Worm (Caenorhabditis elegans): ENCODE results near the gene srd-42.

srd-42 gene

DNA sequence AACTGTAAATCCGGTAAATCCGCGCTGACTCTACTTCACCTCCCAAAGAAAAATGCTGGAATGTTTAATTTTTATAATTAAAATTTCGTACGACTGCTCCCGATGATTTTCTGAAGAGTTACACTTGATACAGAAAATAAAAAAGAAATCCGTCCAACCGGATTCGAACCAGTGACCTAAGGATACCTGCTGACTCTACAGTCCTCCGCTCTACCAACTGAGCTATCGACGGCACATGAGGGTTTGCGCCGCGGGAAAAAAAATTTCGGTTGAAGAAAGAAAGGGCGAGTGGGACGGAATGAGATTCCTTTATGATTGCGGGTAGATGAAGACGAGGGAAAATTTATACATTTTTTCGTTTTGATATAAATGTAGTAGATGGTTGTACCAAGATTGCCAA, 18.6 kb downstream of the srd-42 start (continued):
- TF ChIP-seq lir-1 (GFP tag; conservative IDR thresholded peaks at IDR 0.05) (no peak), egl-44 (GFP tag; IDR thresholded peaks at IDR 0.05) (no peak), lin-54 (GFP tag; optimal IDR thresholded peaks at IDR 0.05) (no peak), Y79H2A.3 (GFP tag; conservative IDR thresholded peaks at IDR 0.05) (no peak), sptf-2 (GFP tag; optimal IDR thresholded peaks at IDR 0.05) (no peak), snpc-1.3 (tag; optimal IDR thresholded peaks at IDR 0.05; ENCODE audit: insufficient read depth) (peak; percentile 45), hrde-1 (tag; optimal IDR thresholded peaks at IDR 0.05; ENCODE audit: borderline replicate concordance) (peak; percentile 3), tbp1 (GFP tag; optimal IDR thresholded peaks at IDR 0.05) (peak; percentile 87), B0261.1 (tag; optimal IDR thresholded peaks at IDR 0.05) (peak; percentile 80), madf-8 (GFP tag; conservative IDR thresholded peaks at IDR 0.05) (no peak), lin-26 (GFP tag; IDR thresholded peaks at IDR 0.05) (peak; percentile 87)

DNA sequence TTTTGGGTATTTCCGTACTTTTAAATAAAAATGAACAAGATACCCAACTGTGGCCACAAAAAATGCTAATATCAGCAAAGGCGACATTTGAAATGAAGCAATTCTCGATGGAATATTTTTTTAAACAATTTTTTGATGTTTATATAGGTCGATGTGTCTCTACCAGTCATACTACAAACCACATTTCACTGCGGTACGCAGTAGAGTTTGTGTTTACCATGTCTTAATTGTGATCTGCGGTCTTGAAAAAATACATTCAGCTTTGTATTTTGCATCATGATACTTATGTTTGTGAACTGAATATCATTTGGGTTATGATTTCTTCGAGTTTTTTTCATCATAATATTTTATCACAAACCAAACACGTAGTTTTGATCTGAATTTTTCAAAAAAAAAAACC, 19.2 kb downstream of the srd-42 start, which contains the start of gene cyp-14A4:
Gene cyp-14A4, minus strand, starts transcription at position 107 of the 400 bp plus-strand sequence.
- TF ChIP-seq ztf-6 (GFP tag; IDR thresholded peaks at IDR 0.05) (no peak), hlh-12 (tag; optimal IDR thresholded peaks at IDR 0.05) (no peak), ztf-22 (GFP tag; optimal IDR thresholded peaks at IDR 0.05) (no peak), pbrm-1 (GFP tag; IDR thresholded peaks at IDR 0.05) (no peak), snpc-1.1 (tag; optimal IDR thresholded peaks at IDR 0.05; ENCODE audit: insufficient read depth) (no peak), Y79H2A.3 (GFP tag; conservative IDR thresholded peaks at IDR 0.05) (no peak), zim-3 (tag; optimal IDR thresholded peaks at IDR 0.05) (no peak), cebp-2 (GFP tag; IDR thresholded peaks at IDR 0.05) (no peak), madf-3 (GFP tag; IDR thresholded peaks at IDR 0.05) (no peak), nfya-2 (GFP tag; IDR thresholded peaks at IDR 0.05) (no peak), tlf-1 (GFP tag; optimal IDR thresholded peaks at IDR 0.05) (no peak), attf-6 (GFP tag; IDR thresholded peaks at IDR 0.05) (no peak), snpc-4 (GFP tag; optimal IDR thresholded peaks at IDR 0.05) (no peak), snpc-4 (tag; optimal IDR thresholded peaks at IDR 0.05) (no peak)

DNA sequence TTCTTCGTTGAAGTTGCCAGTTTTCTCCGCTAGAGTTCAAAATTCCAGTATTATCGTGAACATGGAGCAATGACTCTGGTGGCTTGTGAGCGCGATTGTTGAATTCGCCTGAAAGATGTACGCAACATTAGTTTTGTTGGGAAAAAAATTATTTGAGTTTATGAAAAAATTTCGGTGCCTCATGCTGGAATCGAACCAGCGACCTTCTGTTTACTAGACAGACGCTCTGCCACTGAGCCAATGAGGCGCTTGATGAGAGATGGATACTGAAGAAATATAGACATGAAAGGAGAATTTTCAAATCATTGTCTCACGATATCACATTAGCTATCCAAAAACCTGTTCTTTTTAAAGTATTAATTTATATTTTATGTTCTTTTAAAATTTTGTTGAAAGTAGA, 19.8 kb downstream of the srd-42 start:
- TF ChIP-seq B0261.1 (tag; optimal IDR thresholded peaks at IDR 0.05) (peak; percentile 83), egl-44 (GFP tag; IDR thresholded peaks at IDR 0.05) (0 out of 2 replicates have a peak, but pooled peaks have one; percentile 38), egrh-3 (GFP tag; IDR thresholded peaks at IDR 0.05) (0 out of 2 replicates have a peak, but pooled peaks have one; percentile 13), Y56A3A.18 (GFP tag; IDR thresholded peaks at IDR 0.05) (peak; percentile 57; the same call in 1 of the 2 replicates), F22D6.2 (tag; optimal IDR thresholded peaks at IDR 0.05) (no peak), B0035.1 (tag; optimal IDR thresholded peaks at IDR 0.05) (peak; percentile 11), snpc-4 (GFP tag; optimal IDR thresholded peaks at IDR 0.05) (peak; percentile 11), snpc-4 (tag; optimal IDR thresholded peaks at IDR 0.05) (peak in 1 of 4 experiments; percentile 34), chd-7 (tag; optimal IDR thresholded peaks at IDR 0.05) (peak; percentile 12), rpc-1 (optimal IDR thresholded peaks at IDR 0.05) (peak; percentile 92), rpc-1 (tag; optimal IDR thresholded peaks at IDR 0.05) (peak; percentile 97), ztf-26 (tag; optimal IDR thresholded peaks at IDR 0.05) (peak; percentile 16), mxl-1 (tag; optimal IDR thresholded peaks at IDR 0.05) (peak; percentile 81), rec-8 (tag; optimal IDR thresholded peaks at IDR 0.05) (peak; percentile 58 to 76), pbrm-1 (GFP tag; IDR thresholded peaks at IDR 0.05) (peak; percentile 73), zim-3 (tag; optimal IDR thresholded peaks at IDR 0.05) (peak; percentile 38), F10E7.11 (tag; optimal IDR thresholded peaks at IDR 0.05) (no peak), lin-26 (GFP tag; IDR thresholded peaks at IDR 0.05) (peak; percentile 95), D2030.7 (GFP tag; IDR thresholded peaks at IDR 0.05) (peak; percentile 79), ztf-28 (GFP tag; IDR thresholded peaks at IDR 0.05) (no peak), attf-6 (GFP tag; IDR thresholded peaks at IDR 0.05) (no peak), tbp1 (GFP tag; optimal IDR thresholded peaks at IDR 0.05) (peak; percentile 92), snpc-3.4 (tag; optimal IDR thresholded peaks at IDR 0.05) (peak; percentile 9), ceh-40 (GFP tag; IDR thresholded peaks at IDR 0.05) (0 out of 2 replicates have a peak, but pooled peaks have one; percentile 27), ztf-25 (GFP tag; IDR thresholded peaks at IDR 0.05) (peak; percentile 89), K12H6.12 (tag; optimal IDR thresholded peaks at IDR 0.05) (no peak), Y67H2A.10 (GFP tag; conservative IDR thresholded peaks at IDR 0.05) (no peak), nfyb-1 (GFP tag; IDR thresholded peaks at IDR 0.05) (peak; percentile 60; the same call in 1 of the 2 replicates), B0336.3 (GFP tag; IDR thresholded peaks at IDR 0.05) (no peak)
